Fruit fly (Drosophila melanogaster): Measurements from ENCODE around the gene CG31848.
A peak's percentile ranks its signal among the peaks of the same experiment; 100 is the strongest.

Gene CG31848

DNA sequence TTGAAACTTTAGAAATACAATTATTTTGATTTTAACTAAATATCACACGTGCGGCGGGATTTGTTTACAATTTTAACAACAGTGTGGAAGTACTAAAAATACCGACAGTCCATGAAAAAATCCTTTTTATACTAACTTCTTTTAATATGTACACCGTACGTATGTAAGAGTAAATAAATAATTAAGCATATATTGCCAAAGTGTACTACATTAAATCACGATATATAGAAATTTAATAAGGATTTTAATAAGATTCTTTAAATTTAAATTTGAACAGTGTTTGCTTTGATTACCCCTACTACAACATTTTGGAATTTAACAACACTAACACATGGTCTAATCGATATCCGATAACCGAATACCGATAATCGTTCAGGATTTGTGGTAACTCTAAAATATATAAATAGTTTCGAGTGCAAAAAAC, 43.4 kb downstream of the CG31848 start, which contains the start of the genes Ski6 and CG16812 (continued):
- TF ChIP-seq tap (tag; optimal IDR thresholded peaks at IDR 0.05) (no peak), CG15696 (tag; optimal IDR thresholded peaks at IDR 0.05) (peak; percentile 73), pros (GFP tag; optimal IDR thresholded peaks at IDR 0.05) (no peak), CG10979 (tag; optimal IDR thresholded peaks at IDR 0.05) (peak; percentile 67), stwl (tag; optimal IDR thresholded peaks at IDR 0.05) (peak; percentile 79), Scr (GFP tag; IDR thresholded peaks at IDR 0.05; ENCODE audit: partially characterized antibody) (0 out of 2 replicates have a peak, but pooled peaks have one; percentile 37), p53 (GFP tag; optimal IDR thresholded peaks at IDR 0.05) (no peak), ap (GFP tag; IDR thresholded peaks at IDR 0.05) (no peak), H15 (GFP tag; IDR thresholded peaks at IDR 0.05) (peak; percentile 42; the same call in 1 of the 3 replicates)

DNA sequence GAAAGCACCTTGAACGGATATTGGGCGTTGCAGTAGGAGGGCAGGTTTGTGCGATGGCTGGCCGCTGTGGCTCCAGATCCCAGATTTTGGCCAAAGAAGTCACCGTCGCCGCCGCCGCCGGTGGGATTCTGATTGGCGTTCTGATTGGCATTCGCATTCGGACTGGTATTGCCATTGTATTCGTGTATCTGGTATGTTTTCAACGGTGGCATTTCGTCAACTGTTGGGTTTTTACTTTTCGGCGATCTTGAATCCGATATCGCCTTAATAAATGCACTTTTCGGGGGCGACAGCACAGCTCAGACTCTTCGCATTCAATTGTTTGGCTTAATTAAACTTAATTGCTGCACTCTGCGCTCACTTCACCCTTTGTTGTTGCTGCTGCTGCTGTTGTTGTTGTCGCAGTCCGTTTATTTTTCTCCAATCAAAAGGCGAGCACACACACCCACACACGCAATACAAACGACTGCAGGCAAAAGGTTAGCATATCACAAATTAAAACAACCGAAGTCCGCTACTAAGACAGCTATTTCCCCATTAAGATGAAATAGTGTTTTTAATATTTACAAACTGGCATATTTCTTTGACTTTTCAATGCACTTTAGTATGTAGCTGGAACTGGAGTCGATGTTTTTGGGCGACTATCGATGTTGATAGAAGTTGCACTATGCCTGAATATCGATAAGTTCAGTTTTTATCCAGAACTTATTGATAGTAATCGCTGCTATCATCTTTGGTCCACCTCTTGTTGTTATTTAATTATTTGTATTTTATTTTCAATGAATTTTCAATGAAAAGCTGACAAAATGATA, 46.2 kb downstream of the CG31848 start, which contains the start of the genes CG9426 and mRF1:
Gene CG9426 (minus strand): TSS at position 643 of the 812 bp plus-strand sequence.
Gene mRF1 (plus strand): TSS at position 699 of the 812 bp plus-strand sequence.
- peak; percentile 98 for TF ChIP-seq nerfin-2 (GFP tag; IDR thresholded peaks at IDR 0.05; ENCODE audit: partially characterized antibody)
- TF ChIP-seq CG2712 (tag; optimal IDR thresholded peaks at IDR 0.05): peak; percentile 59
- no peak for TF ChIP-seq jigr1 (GFP tag; IDR thresholded peaks at IDR 0.05)
- TF ChIP-seq CG11560 (tag; IDR thresholded peaks at IDR 0.05): no peak
- peak; percentile 94 for TF ChIP-seq CG14860 (GFP tag; IDR thresholded peaks at IDR 0.05; ENCODE audit: partially characterized antibody)
- no peak for TF ChIP-seq GATAe (GFP tag; conservative IDR thresholded peaks at IDR 0.05)
- peak in 1 of 3 experiments; percentile 34 for TF ChIP-seq Stat92E (GFP tag; optimal IDR thresholded peaks at IDR 0.05)
- no peak for TF ChIP-seq CG31224 (GFP tag; IDR thresholded peaks at IDR 0.05)
- no peak for TF ChIP-seq Xrp1 (GFP tag; IDR thresholded peaks at IDR 0.05)
- TF ChIP-seq Dad (GFP tag; optimal IDR thresholded peaks at IDR 0.05): no peak
- TF ChIP-seq sim (GFP tag; IDR thresholded peaks at IDR 0.05): no peak
- no peak for TF ChIP-seq ro (GFP tag; IDR thresholded peaks at IDR 0.05)
- TF ChIP-seq CG11504 (tag; optimal IDR thresholded peaks at IDR 0.05): peak; percentile 63
- TF ChIP-seq CG4328 (GFP tag; optimal IDR thresholded peaks at IDR 0.05): no peak
- no peak for TF ChIP-seq Hr51 (GFP tag; optimal IDR thresholded peaks at IDR 0.05)
- no peak for TF ChIP-seq NC2α (GFP tag; optimal IDR thresholded peaks at IDR 0.05)
- TF ChIP-seq CG17359 (tag; optimal IDR thresholded peaks at IDR 0.05): peak; percentile 20
- TF ChIP-seq ken (GFP tag; IDR thresholded peaks at IDR 0.05): no peak
- TF ChIP-seq hb (GFP tag; IDR thresholded peaks at IDR 0.05; ENCODE audit: partially characterized antibody): peak; percentile 94
- TF ChIP-seq Opbp (GFP tag; IDR thresholded peaks at IDR 0.05; ENCODE audit: partially characterized antibody): peak; percentile 97
- TF ChIP-seq CG10959 (GFP tag; IDR thresholded peaks at IDR 0.05): no peak
- no peak for TF ChIP-seq Dip3 (GFP tag; optimal IDR thresholded peaks at IDR 0.05)
- TF ChIP-seq Dref (GFP tag; IDR thresholded peaks at IDR 0.05): peak; percentile 96
- TF ChIP-seq Camta (GFP tag; optimal IDR thresholded peaks at IDR 0.05): no peak
- peak; percentile 97 for TF ChIP-seq amos (GFP tag; IDR thresholded peaks at IDR 0.05; ENCODE audit: partially characterized antibody)
- TF ChIP-seq CG14014 (GFP tag; IDR thresholded peaks at IDR 0.05): no peak
- TF ChIP-seq gcm2 (GFP tag; optimal IDR thresholded peaks at IDR 0.05): no peak
- TF ChIP-seq CG16863 (GFP tag; optimal IDR thresholded peaks at IDR 0.05): no peak
- peak; percentile 31 for TF ChIP-seq Hsf (GFP tag; optimal IDR thresholded peaks at IDR 0.05)
- no peak for TF ChIP-seq Abd-B (GFP tag; optimal IDR thresholded peaks at IDR 0.05)
- no peak for TF ChIP-seq Adf1 (GFP tag; IDR thresholded peaks at IDR 0.05)
- peak; percentile 5 for TF ChIP-seq caup (GFP tag; optimal IDR thresholded peaks at IDR 0.05; ENCODE audit: severe bottlenecking)
- no peak for TF ChIP-seq CrebB (tag; optimal IDR thresholded peaks at IDR 0.05)
- peak; percentile 62 for TF ChIP-seq kni (GFP tag; optimal IDR thresholded peaks at IDR 0.05)
- no peak for TF ChIP-seq vfl (GFP tag; optimal IDR thresholded peaks at IDR 0.05)
- no peak for TF ChIP-seq CG7556 (GFP tag; optimal IDR thresholded peaks at IDR 0.05)
- no peak for TF ChIP-seq C15 (GFP tag; IDR thresholded peaks at IDR 0.05)
- TF ChIP-seq CG10274 (GFP tag; optimal IDR thresholded peaks at IDR 0.05): no peak
